Worm (Caenorhabditis elegans) whole organism, L4/young adult: ENCODE data around the gene catp-3.

ENCODE experiments used
- W03F9.2 ChIP-seq: fragments of 150-350 bp; optimal IDR thresholded peaks from 2 replicates; lab custom pipeline; 2014; ENCODE audit warnings: missing biosample characterization, missing genetic modification characterization
- dao-5 ChIP-seq: sonication (generic microtip); optimal IDR thresholded peaks from 2 replicates; lab custom pipeline; 2016; ENCODE audit warnings: missing genotype, missing genetic modification characterization, moderate library complexity, missing compliant biosample characterization
- him-1 ChIP-seq: sonication (generic microtip); optimal IDR thresholded peaks from 2 replicates; lab custom pipeline; 2016; ENCODE audit warnings: missing genotype, missing genetic modification reagents, missing genetic modification characterization, missing compliant biosample characterization

ce11 chrV:8104473-8104872 lies 28.7 kb downstream of the catp-3 start, which contains the start of gene srlf-16:
- TF ChIP-seq him-1 (tag; lab: Kevin White, UChicago), result no peak
- TF ChIP-seq W03F9.2 (tag; lab: Kevin White, UChicago), result no peak
- TF ChIP-seq dao-5, result no peak
